Worm (Caenorhabditis elegans): ENCODE measurements around the gene damt-1.

- TF ChIP-seq hlh-8 (tag; optimal IDR thresholded peaks at IDR 0.05) (no peak), ceh-34 (tag; optimal IDR thresholded peaks at IDR 0.05) (no peak), ttx-3 (tag; optimal IDR thresholded peaks at IDR 0.05) (no peak), nhr-11 (tag; optimal IDR thresholded peaks at IDR 0.05) (no peak), pha-2 (tag; optimal IDR thresholded peaks at IDR 0.05) (no peak), madf-2 (tag; optimal IDR thresholded peaks at IDR 0.05) (no peak), elt-2 (tag; optimal IDR thresholded peaks at IDR 0.05) (no peak), ceh-14 (tag; optimal IDR thresholded peaks at IDR 0.05) (no peak), lin-11 (tag; optimal IDR thresholded peaks at IDR 0.05) (no peak), ceh-9 (tag; optimal IDR thresholded peaks at IDR 0.05) (no peak), lim-6 (tag; optimal IDR thresholded peaks at IDR 0.05) (no peak), ama-1 (optimal IDR thresholded peaks at IDR 0.05) (no peak), ceh-45 (GFP tag; IDR thresholded peaks at IDR 0.05) (no peak)
Observed at ce11 chrII:5696218-5696617, 23.7 kb upstream of the damt-1 start.
